Fruit fly (Drosophila melanogaster): Measurements from ENCODE around the gene Jhbp15.

DNA sequence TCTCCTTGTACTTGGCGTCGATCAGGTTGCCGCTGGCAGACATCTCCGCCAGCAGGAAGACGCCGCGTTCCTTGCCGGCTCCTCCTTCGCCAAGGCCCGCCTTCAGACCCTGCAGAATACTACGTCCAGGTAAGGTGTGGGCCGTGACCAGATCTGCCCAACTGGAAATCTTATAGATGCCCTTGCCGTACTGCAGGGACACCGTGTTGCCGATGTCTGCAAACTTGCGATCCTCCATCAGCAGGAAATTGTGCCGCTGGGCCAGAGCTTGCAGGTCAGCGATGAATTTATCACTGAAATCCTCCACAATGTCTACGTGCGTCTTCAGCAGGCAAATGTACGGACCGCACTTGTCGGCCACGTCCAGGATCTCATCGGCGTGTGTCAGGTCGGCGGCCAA, 20.5 kb upstream of the Jhbp15 start:
- TF ChIP-seq CG30020 (tag; optimal IDR thresholded peaks at IDR 0.05): no peak
- TF ChIP-seq HLH3B (GFP tag; IDR thresholded peaks at IDR 0.05): no peak
- no peak for TF ChIP-seq fru (optimal IDR thresholded peaks at IDR 0.05)
- no peak for TF ChIP-seq mld (GFP tag; IDR thresholded peaks at IDR 0.05; ENCODE audit: partially characterized antibody)
- no peak for TF ChIP-seq Fer2 (tag; optimal IDR thresholded peaks at IDR 0.05)
- no peak for TF ChIP-seq cas (GFP tag; IDR thresholded peaks at IDR 0.05)
- TF ChIP-seq h (optimal IDR thresholded peaks at IDR 0.05): no peak
- no peak for TF ChIP-seq pzg (GFP tag; optimal IDR thresholded peaks at IDR 0.05)
- TF ChIP-seq Hmr (GFP tag; optimal IDR thresholded peaks at IDR 0.05): no peak
- no peak for TF ChIP-seq CG6813 (GFP tag; optimal IDR thresholded peaks at IDR 0.05)
- TF ChIP-seq CG15479 (GFP tag; optimal IDR thresholded peaks at IDR 0.05): no peak
- TF ChIP-seq CG8478 (optimal IDR thresholded peaks at IDR 0.05): peak; percentile 29
- no peak for TF ChIP-seq Vsx1 (GFP tag; optimal IDR thresholded peaks at IDR 0.05)
- TF ChIP-seq caup (GFP tag; optimal IDR thresholded peaks at IDR 0.05; ENCODE audit: severe bottlenecking): no peak

Data from whole organism, embryonic.